Fruit fly (Drosophila melanogaster) whole organism, prepupa: ENCODE data around the gene Nedd8.

ENCODE experiments used
- CG1621 ChIP-seq: fragments of 200-800 bp; sonication (Bioruptor generic); optimal IDR thresholded peaks from 3 replicates; lab custom pipeline; 2018; ENCODE audit warnings: missing biosample characterization, mild to moderate bottlenecking, missing genetic modification characterization
- CG31627 ChIP-seq: fragments of 200-800 bp; sonication (Bioruptor generic); optimal IDR thresholded peaks from 3 replicates; lab custom pipeline; 2016; ENCODE audit warnings: missing biosample characterization, missing genetic modification characterization
- CG6163 ChIP-seq: fragments of 200-800 bp; sonication (Bioruptor generic); IDR thresholded peaks from 3 replicates; pipeline ENCODE4 v1.3.6; 2022; ENCODE audit warnings: missing biosample characterization, missing genetic modification characterization
- CG6276 ChIP-seq: fragments of 200-800 bp; sonication (Bioruptor generic); optimal IDR thresholded peaks from 2 replicates; lab custom pipeline; 2017; ENCODE audit warnings: missing biosample characterization, mild to moderate bottlenecking, missing genetic modification characterization
- CG9139 ChIP-seq: fragments of 200-800 bp; sonication (Bioruptor generic); optimal IDR thresholded peaks from 3 replicates; lab custom pipeline; 2017; ENCODE audit warnings: missing biosample characterization, mild to moderate bottlenecking, missing genetic modification characterization
- Eip75B ChIP-seq: fragments of 200-800 bp; sonication (Bioruptor generic); optimal IDR thresholded peaks from 3 replicates; lab custom pipeline; 2016; ENCODE audit warnings: missing biosample characterization, missing genetic modification characterization
- Hr38 ChIP-seq: sonication (Bioruptor generic); optimal IDR thresholded peaks from 2 replicates; lab custom pipeline; 2016; ENCODE audit warnings: missing biosample characterization, missing genetic modification characterization
- Hr39 ChIP-seq: fragments of 200-800 bp; sonication (Bioruptor generic); optimal IDR thresholded peaks from 2 replicates; lab custom pipeline; 2016; ENCODE audit warnings: missing biosample characterization, missing genetic modification characterization
- OdsH ChIP-seq: fragments of 200-800 bp; sonication (Bioruptor generic); optimal IDR thresholded peaks from 3 replicates; lab custom pipeline; 2016; ENCODE audit warnings: missing biosample characterization, missing genetic modification characterization
- acj6 ChIP-seq: fragments of 200-800 bp; sonication (Bioruptor generic); optimal IDR thresholded peaks from 3 replicates; lab custom pipeline; 2016; ENCODE audit warnings: missing biosample characterization, missing genetic modification characterization
- cyc ChIP-seq: fragments of 200-800 bp; sonication (Bioruptor generic); optimal IDR thresholded peaks from 3 replicates; lab custom pipeline; 2016; ENCODE audit warnings: missing biosample characterization, missing genetic modification characterization
- fd59A ChIP-seq: fragments of 200-800 bp; sonication (Bioruptor generic); optimal IDR thresholded peaks from 2 replicates; lab custom pipeline; 2017; ENCODE audit warnings: missing biosample characterization, mild to moderate bottlenecking, missing genetic modification characterization, missing genetic modification reagents
- fd85E ChIP-seq: fragments of 200-800 bp; sonication (Bioruptor generic); optimal IDR thresholded peaks from 3 replicates; lab custom pipeline; 2016; ENCODE audit warnings: missing biosample characterization, missing genetic modification characterization
- topi ChIP-seq: fragments of 200-800 bp; sonication (Bioruptor generic); optimal IDR thresholded peaks from 3 replicates; lab custom pipeline; 2016; ENCODE audit warnings: missing biosample characterization, missing genetic modification characterization

dm6 chr2L:18907491-18907890, 44.1 kb downstream of the Nedd8 start:
- TF ChIP-seq CG9139 (GFP tag; lab: Kevin White, UChicago) = no peak
- TF ChIP-seq Hr38 = no peak
- TF ChIP-seq topi (GFP tag; lab: Kevin White, UChicago) = no peak
- TF ChIP-seq CG1621 (tag; lab: Kevin White, UChicago) = no peak
- TF ChIP-seq cyc (GFP tag; lab: Kevin White, UChicago) = no peak
- TF ChIP-seq OdsH = peak; percentile 28
- TF ChIP-seq Eip75B (GFP tag; lab: Kevin White, UChicago) = no peak
- TF ChIP-seq fd85E (GFP tag; lab: Kevin White, UChicago) = no peak
- TF ChIP-seq acj6 (GFP tag; lab: Kevin White, UChicago) = no peak
- TF ChIP-seq CG31627 = no peak
- peak; percentile 57 for TF ChIP-seq CG6163
- no peak for TF ChIP-seq fd59A (GFP tag; lab: Kevin White, UChicago)
- peak; percentile 6 for TF ChIP-seq Hr39
- peak; percentile 58 for TF ChIP-seq CG6276
